Fruit fly (Drosophila melanogaster): ENCODE measurements around the gene CG16721.

DNA sequence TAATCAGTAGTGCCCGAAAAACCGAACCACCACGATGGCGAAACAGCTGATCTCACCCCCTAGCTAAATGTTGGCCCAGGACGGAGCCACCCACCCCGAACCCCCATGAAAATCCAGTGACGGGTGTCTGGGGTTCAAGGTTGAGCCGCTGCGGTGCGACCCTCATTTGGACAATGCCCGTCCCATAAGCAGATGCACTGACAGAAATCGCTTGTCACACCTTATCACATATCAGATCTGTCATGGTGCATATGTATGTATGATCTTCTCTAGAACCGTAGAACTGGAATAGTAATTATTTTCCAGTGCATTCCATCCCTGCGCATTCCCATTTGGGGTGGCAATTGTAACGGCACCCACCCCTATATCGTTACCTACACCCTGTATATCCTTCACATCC is 9.3 kb downstream of the CG16721 start:
- TF ChIP-seq hth (optimal IDR thresholded peaks at IDR 0.05) (no peak), gro (GFP tag; optimal IDR thresholded peaks at IDR 0.05) (no peak), inv (GFP tag; IDR thresholded peaks at IDR 0.05; ENCODE audit: partially characterized antibody) (no peak), fd64A (GFP tag; optimal IDR thresholded peaks at IDR 0.05) (no peak), Rfx (GFP tag; IDR thresholded peaks at IDR 0.05) (0 out of 2 replicates have a peak, but pooled peaks have one; percentile 22), Abd-B (GFP tag; optimal IDR thresholded peaks at IDR 0.05) (no peak)
